Worm (Caenorhabditis elegans) whole organism, L2 larva: ENCODE results near the gene ZK686.5.

ENCODE experiments used
- F13H6.1 ChIP-seq: sonication (generic microtip); optimal IDR thresholded peaks from 2 replicates; lab custom pipeline; 2016; ENCODE audit warnings: missing genetic modification characterization, missing compliant biosample characterization
- alr-1 ChIP-seq: fragments of 150-350 bp; optimal IDR thresholded peaks from 2 replicates; lab custom pipeline; 2014; ENCODE audit warnings: missing biosample characterization, missing genetic modification characterization
- aly-2 ChIP-seq: fragments of 150-350 bp; optimal IDR thresholded peaks from 2 replicates; lab custom pipeline; 2014; ENCODE audit warnings: missing biosample characterization, missing genetic modification characterization
- ama-1 ChIP-seq: fragments of 150-350 bp; optimal IDR thresholded peaks from 2 replicates; lab custom pipeline; 2018; ENCODE audit warnings: inconsistent platforms
- blmp-1 ChIP-seq: sonication (generic microtip); optimal IDR thresholded peaks from 2 replicates; lab custom pipeline; 2017; ENCODE audit warnings: missing genetic modification characterization, mild to moderate bottlenecking, missing compliant biosample characterization, antibody characterized with exemption, moderate library complexity; ENCODE audit not compliant: insufficient read depth
- ceh-82 ChIP-seq: fragments of 150-350 bp; optimal IDR thresholded peaks from 2 replicates; lab custom pipeline; 2014; ENCODE audit warnings: missing biosample characterization, missing genetic modification characterization
- elt-3 ChIP-seq: sonication (generic microtip); optimal IDR thresholded peaks from 2 replicates; lab custom pipeline; 2017; ENCODE audit warnings: missing biosample characterization, missing genetic modification characterization
- mab-5 ChIP-seq: fragments of 150-350 bp; optimal IDR thresholded peaks from 2 replicates; lab custom pipeline; 2014; ENCODE audit warnings: missing biosample characterization, missing genetic modification characterization
- nhr-12 ChIP-seq: fragments of 150-350 bp; optimal IDR thresholded peaks from 2 replicates; lab custom pipeline; 2014; ENCODE audit warnings: missing biosample characterization, missing genetic modification characterization
- nhr-237 ChIP-seq: fragments of 150-350 bp; optimal IDR thresholded peaks from 2 replicates; lab custom pipeline; 2014; ENCODE audit warnings: missing biosample characterization, missing genetic modification characterization
- nhr-25 ChIP-seq: fragments of 150-350 bp; sonication (generic microtip); optimal IDR thresholded peaks from 3 replicates; lab custom pipeline; 2014; ENCODE audit warnings: missing biosample characterization, missing genetic modification characterization
- skn-1 ChIP-seq: sonication (generic microtip); optimal IDR thresholded peaks from 2 replicates; lab custom pipeline; 2017; ENCODE audit warnings: missing biosample characterization, missing genetic modification characterization
- zag-1 ChIP-seq: fragments of 150-350 bp; optimal IDR thresholded peaks from 2 replicates; lab custom pipeline; 2014; ENCODE audit warnings: missing biosample characterization, missing genetic modification characterization
- ztf-4 ChIP-seq: fragments of 150-350 bp; optimal IDR thresholded peaks from 2 replicates; lab custom pipeline; 2014; ENCODE audit warnings: missing biosample characterization, missing genetic modification characterization

DNA sequence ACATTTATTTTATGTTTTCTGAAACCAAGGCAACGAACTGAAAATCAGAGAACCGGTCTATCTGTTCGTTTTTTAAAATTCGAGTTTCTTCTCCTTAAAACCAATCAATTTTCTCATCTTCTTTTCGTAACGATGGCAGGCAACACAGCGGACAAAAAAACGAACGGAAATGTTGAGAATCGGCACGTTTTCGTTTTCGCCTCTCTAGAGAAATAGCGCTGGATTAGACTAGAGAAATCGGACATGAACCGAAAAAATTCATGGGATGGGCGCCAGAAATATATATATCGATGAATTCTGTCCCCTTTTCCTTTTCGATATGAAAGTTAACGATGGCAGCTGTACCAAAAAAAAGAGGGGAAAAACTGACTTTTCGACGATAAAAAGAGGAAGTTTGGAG is 44.9 kb downstream of the ZK686.5 start:
- TF ChIP-seq mab-5 (tag; lab: Kevin White, UChicago): no peak
- no peak for TF ChIP-seq zag-1 (tag; lab: Kevin White, UChicago)
- no peak for TF ChIP-seq nhr-12 (tag; lab: Kevin White, UChicago)
- no peak for TF ChIP-seq nhr-25 (tag; lab: Kevin White, UChicago)
- TF ChIP-seq ama-1 (lab: Kevin White, UChicago): no peak
- TF ChIP-seq blmp-1 (tag; lab: Kevin White, UChicago): no peak
- no peak for TF ChIP-seq ztf-4 (tag; lab: Kevin White, UChicago)
- TF ChIP-seq nhr-237 (tag; lab: Kevin White, UChicago): no peak
- TF ChIP-seq ceh-82 (tag; lab: Kevin White, UChicago): no peak
- TF ChIP-seq elt-3 (tag; lab: Kevin White, UChicago): no peak
- TF ChIP-seq F13H6.1: no peak
- no peak for TF ChIP-seq skn-1 (tag; lab: Kevin White, UChicago)
- TF ChIP-seq aly-2 (tag; lab: Kevin White, UChicago): no peak
- TF ChIP-seq alr-1 (tag; lab: Kevin White, UChicago): no peak
